Worm (Caenorhabditis elegans): Measurements from ENCODE around the gene mrpl-10.

- TF ChIP-seq lin-15B (tag; optimal IDR thresholded peaks at IDR 0.05) (no peak), mes-2 (tag; optimal IDR thresholded peaks at IDR 0.05; ENCODE audit: poor library complexity, severe bottlenecking) (no peak), ZK546.5 (tag; optimal IDR thresholded peaks at IDR 0.05) (no peak), aha-1 (tag) (no peak), aly-2 (tag; optimal IDR thresholded peaks at IDR 0.05) (no peak), lin-39 (tag; optimal IDR thresholded peaks at IDR 0.05) (no peak)
Measured at ce11 chrII:8249710-8250109, 28.6 kb downstream of the mrpl-10 start.
